Worm (Caenorhabditis elegans) whole organism, L1 larva: ENCODE measurements around the gene unc-49.

ENCODE experiments used
- C04F5.9 ChIP-seq: sonication (generic microtip); optimal IDR thresholded peaks from 2 replicates; lab custom pipeline; 2016; ENCODE audit warnings: missing genetic modification characterization, missing compliant biosample characterization
- C16A3.4 ChIP-seq: fragments of 150-350 bp; optimal IDR thresholded peaks from 2 replicates; lab custom pipeline; 2014; ENCODE audit warnings: missing biosample characterization, missing genetic modification characterization
- C34B4.2 ChIP-seq: sonication (generic microtip); optimal IDR thresholded peaks from 2 replicates; lab custom pipeline; 2017; ENCODE audit warnings: mild to moderate bottlenecking, missing genetic modification characterization, missing compliant biosample characterization
- F16B12.6 ChIP-seq: fragments of 150-350 bp; optimal IDR thresholded peaks from 2 replicates; lab custom pipeline; 2014; ENCODE audit warnings: missing biosample characterization, missing genetic modification characterization
- aha-1 ChIP-seq: fragments of 150-350 bp; optimal IDR thresholded peaks from 2 replicates; lab custom pipeline; 2014; ENCODE audit warnings: missing biosample characterization, missing genetic modification characterization
- alr-1 ChIP-seq: fragments of 200-800 bp; sonication (Bioruptor generic); optimal IDR thresholded peaks from 2 replicates; lab custom pipeline; 2018; ENCODE audit warnings: borderline replicate concordance, mild to moderate bottlenecking, missing genetic modification characterization, missing compliant biosample characterization
- aly-2 ChIP-seq: fragments of 150-350 bp; optimal IDR thresholded peaks from 2 replicates; lab custom pipeline; 2014; ENCODE audit warnings: missing biosample characterization, missing genetic modification characterization
- ama-1 ChIP-seq: fragments of 150-350 bp; optimal IDR thresholded peaks from 2 replicates; lab custom pipeline; 2014
- ceh-8 ChIP-seq: fragments of 200-800 bp; sonication (Bioruptor generic); optimal IDR thresholded peaks from 2 replicates; lab custom pipeline; 2018; ENCODE audit warnings: mild to moderate bottlenecking, missing genetic modification characterization, moderate library complexity, missing compliant biosample characterization
- ceh-82 ChIP-seq, 3 experiments: fragments of 150-350 bp in 1 of 3; sonication (generic microtip) in 2 of 3; optimal IDR thresholded peaks; 2 replicates each; lab custom pipeline; 2014 to 2017; ENCODE audit warnings: missing biosample characterization in 3 of 3, missing genetic modification characterization in 3 of 3
- ces-1 ChIP-seq: fragments of 150-350 bp; optimal IDR thresholded peaks from 2 replicates; lab custom pipeline; 2014; ENCODE audit warnings: missing biosample characterization, missing genetic modification reagents, missing genetic modification characterization
- dpl-1 ChIP-seq, 3 experiments: fragments of 150-350 bp in 2 of 3; sonication (generic microtip) in 1 of 3; optimal IDR thresholded peaks; 2 replicates each; lab custom pipeline; 2014 to 2017; ENCODE audit warnings: missing biosample characterization in 3 of 3, missing genetic modification characterization in 3 of 3, missing genetic modification reagents in 3 of 3
- dsc-1 ChIP-seq: sonication (generic microtip); optimal IDR thresholded peaks from 2 replicates; lab custom pipeline; 2016; ENCODE audit warnings: mild to moderate bottlenecking, missing genetic modification characterization, missing compliant biosample characterization
- efl-1 ChIP-seq, 4 experiments: fragments of 150-350 bp; optimal IDR thresholded peaks in 3 of 4; peaks in 1 of 4; 1 replicate in 1 of 4; 2 replicates in 3 of 4; lab custom pipeline; 2014; ENCODE audit warnings: missing biosample characterization in 2 of 4, missing genetic modification characterization in 2 of 4, missing genetic modification reagents in 2 of 4
- efl-3 ChIP-seq: fragments of 200-800 bp; sonication (Bioruptor generic); optimal IDR thresholded peaks from 2 replicates; lab custom pipeline; 2018; ENCODE audit warnings: mild to moderate bottlenecking, missing genetic modification characterization, missing compliant biosample characterization
- egl-13 ChIP-seq: sonication (generic microtip); optimal IDR thresholded peaks from 2 replicates; lab custom pipeline; 2016; ENCODE audit warnings: missing genotype, missing genetic modification reagents, missing genetic modification characterization, missing compliant biosample characterization
- elt-2 ChIP-seq: sonication (generic microtip); optimal IDR thresholded peaks from 2 replicates; lab custom pipeline; 2016; ENCODE audit warnings: missing genetic modification characterization, mild to moderate bottlenecking, inconsistent platforms, missing compliant biosample characterization, missing genetic modification reagents
- fkh-10 ChIP-seq: sonication (generic microtip); optimal IDR thresholded peaks from 2 replicates; lab custom pipeline; 2017; ENCODE audit warnings: missing biosample characterization, missing genetic modification reagents, missing genetic modification characterization
- fkh-4 ChIP-seq: sonication (generic microtip); optimal IDR thresholded peaks from 2 replicates; lab custom pipeline; 2016; ENCODE audit warnings: missing compliant biosample characterization, missing genetic modification characterization, borderline replicate concordance
- fkh-8 ChIP-seq: sonication (generic microtip); optimal IDR thresholded peaks from 2 replicates; lab custom pipeline; 2016; ENCODE audit warnings: mild to moderate bottlenecking, missing genetic modification characterization, missing compliant biosample characterization
- lin-14 ChIP-seq: fragments of 200-800 bp; sonication (Bioruptor generic); optimal IDR thresholded peaks from 2 replicates; lab custom pipeline; 2018; ENCODE audit warnings: mild to moderate bottlenecking, missing genetic modification characterization, moderate library complexity, missing compliant biosample characterization
- lin-35 ChIP-seq, 2 experiments: fragments of 150-350 bp; optimal IDR thresholded peaks; 2 replicates each; lab custom pipeline; 2014; ENCODE audit warnings: missing biosample characterization in 2 of 2, missing genetic modification characterization in 2 of 2, missing genetic modification reagents in 2 of 2
- lir-3 ChIP-seq: sonication (generic microtip); optimal IDR thresholded peaks from 2 replicates; lab custom pipeline; 2016; ENCODE audit warnings: mild to moderate bottlenecking, missing genetic modification characterization, moderate library complexity, missing compliant biosample characterization; ENCODE audit not compliant: poor library complexity
- mab-9 ChIP-seq: fragments of 200-800 bp; sonication (Bioruptor generic); IDR thresholded peaks from 2 replicates; pipeline ENCODE4 v1.3.6; 2022; ENCODE audit warnings: missing genetic modification reagents, missing genetic modification characterization, missing compliant biosample characterization
- mdl-1 ChIP-seq, 2 experiments: fragments of 150-350 bp; optimal IDR thresholded peaks; 2 replicates each; lab custom pipeline; 2014 to 2017; ENCODE audit warnings: missing biosample characterization in 2 of 2, missing genetic modification characterization in 2 of 2, inconsistent platforms in 1 of 2
- nhr-11 ChIP-seq: fragments of 150-350 bp; optimal IDR thresholded peaks from 2 replicates; lab custom pipeline; 2014; ENCODE audit warnings: missing biosample characterization, missing genetic modification characterization
- nhr-84 ChIP-seq: sonication (generic microtip); optimal IDR thresholded peaks from 2 replicates; lab custom pipeline; 2017; ENCODE audit warnings: missing biosample characterization, missing genetic modification characterization
- nhr-85 ChIP-seq: sonication (generic microtip); peaks from one replicate; lab custom pipeline; 2016; ENCODE audit warnings: missing genetic modification characterization, inconsistent platforms, missing compliant biosample characterization
- nhr-90 ChIP-seq: sonication (generic microtip); optimal IDR thresholded peaks from 2 replicates; lab custom pipeline; 2016; ENCODE audit warnings: mild to moderate bottlenecking, missing genetic modification characterization, missing compliant biosample characterization; ENCODE audit not compliant: poor library complexity
- pqm-1 ChIP-seq: sonication (generic microtip); optimal IDR thresholded peaks from 3 replicates; lab custom pipeline; 2017; ENCODE audit warnings: missing biosample characterization, missing genetic modification characterization
- skn-1 ChIP-seq: fragments of 150-350 bp; optimal IDR thresholded peaks from 2 replicates; lab custom pipeline; 2014; ENCODE audit warnings: missing biosample characterization, missing genetic modification characterization
- snu-23 ChIP-seq: sonication (generic microtip); optimal IDR thresholded peaks from 2 replicates; lab custom pipeline; 2016; ENCODE audit warnings: missing genetic modification characterization, missing compliant biosample characterization
- sptf-1 ChIP-seq: fragments of 150-350 bp; optimal IDR thresholded peaks from 2 replicates; lab custom pipeline; 2014; ENCODE audit warnings: missing biosample characterization, missing genetic modification characterization
- tlp-1 ChIP-seq: fragments of 150-350 bp; optimal IDR thresholded peaks from 2 replicates; lab custom pipeline; 2014; ENCODE audit warnings: missing biosample characterization, missing genetic modification characterization
- unc-30 ChIP-seq: sonication (generic microtip); optimal IDR thresholded peaks from 2 replicates; lab custom pipeline; 2017; ENCODE audit warnings: missing biosample characterization, missing genetic modification characterization
- unc-86 ChIP-seq: sonication (generic microtip); optimal IDR thresholded peaks from 2 replicates; lab custom pipeline; 2016; ENCODE audit warnings: missing genetic modification characterization, missing compliant biosample characterization
- zag-1 ChIP-seq: fragments of 150-350 bp; optimal IDR thresholded peaks from 2 replicates; lab custom pipeline; 2014; ENCODE audit warnings: missing biosample characterization, missing genetic modification characterization
- ztf-11 ChIP-seq, 2 experiments: sonication (generic microtip); optimal IDR thresholded peaks; 2 replicates each; lab custom pipeline; 2016 to 2017; ENCODE audit warnings: missing genetic modification characterization in 2 of 2, missing biosample characterization in 1 of 2, missing compliant biosample characterization in 1 of 2
- ztf-4 ChIP-seq: fragments of 150-350 bp; optimal IDR thresholded peaks from 2 replicates; lab custom pipeline; 2014; ENCODE audit warnings: missing biosample characterization, missing genetic modification characterization

Gene unc-49

ce11 chrIII:10512570-10512969, 8.0 kb upstream of the unc-49 start:
- no peak for TF ChIP-seq alr-1 (tag; lab: Kevin White, UChicago)
- peak; percentile 80 for TF ChIP-seq fkh-10
- TF ChIP-seq lin-14 (GFP tag; lab: Kevin White, UChicago), result peak; percentile 30
- TF ChIP-seq, all 84 proteins: peak for 2

ce11 chrIII:10515751-10516150, 4.8 kb upstream of the unc-49 start:
- TF ChIP-seq aly-2 (tag; lab: Kevin White, UChicago) (no peak), ztf-4 (no peak), unc-86 (peak; percentile 18), pqm-1 (no peak), nhr-84 (tag; lab: Kevin White, UChicago) (no peak), ama-1 (no peak), skn-1 (tag; lab: Kevin White, UChicago) (no peak), C34B4.2 (no peak), C04F5.9 (tag; lab: Kevin White, UChicago) (no peak), ceh-8 (GFP tag; lab: Kevin White, UChicago) (no peak), ztf-11 (tag; optimal IDR thresholded peaks at IDR 0.05; lab: Kevin White, UChicago) (no peak), fkh-10 (peak; percentile 41), lin-14 (GFP tag; lab: Kevin White, UChicago) (peak; percentile 62), F16B12.6 (tag; lab: Kevin White, UChicago) (no peak), efl-1 (optimal IDR thresholded peaks at IDR 0.05; lab: Kevin White, UChicago) (no peak), efl-1 (GFP tag; optimal IDR thresholded peaks at IDR 0.05 in 1 of 2; lab: Kevin White, UChicago) (peak in 1 of 2 experiments; percentile 84)
- TF ChIP-seq, all 84 proteins: peak for 4

ce11 chrIII:10518884-10519283, 1.7 kb upstream of the unc-49 start:
- TF ChIP-seq tlp-1 (tag; lab: Kevin White, UChicago) (no peak), dsc-1 (tag; lab: Kevin White, UChicago) (peak; percentile 80), efl-3 (GFP tag; lab: Kevin White, UChicago) (no peak), fkh-4 (tag; lab: Kevin White, UChicago) (peak; percentile 62), C04F5.9 (tag; lab: Kevin White, UChicago) (no peak), ceh-82 (tag; optimal IDR thresholded peaks at IDR 0.05; lab: Kevin White, UChicago) (no peak), nhr-85 (tag; lab: Kevin White, UChicago) (peak; percentile 38), skn-1 (tag; lab: Kevin White, UChicago) (no peak), sptf-1 (tag; lab: Kevin White, UChicago) (no peak), ces-1 (GFP tag; lab: Kevin White, UChicago) (no peak)

DNA sequence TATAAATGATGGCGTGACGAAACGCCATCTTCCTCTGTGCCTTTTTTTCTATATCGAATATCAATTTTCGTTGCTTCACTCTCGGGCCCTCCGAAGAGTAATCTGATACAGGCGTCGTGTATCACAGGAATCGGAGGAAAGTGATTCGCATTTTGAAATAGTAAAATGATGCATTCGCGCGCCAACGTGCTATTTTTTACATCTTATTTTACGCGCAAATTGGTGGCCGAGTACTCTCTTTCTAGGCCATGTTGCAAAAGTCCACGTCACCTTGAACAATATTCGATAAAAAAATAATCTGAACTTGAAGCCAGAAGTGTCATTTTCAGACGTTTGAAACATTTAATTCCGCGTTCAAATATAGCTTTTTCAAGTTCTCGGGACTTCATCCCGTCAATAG, 947 bp upstream of the unc-49 start:
- TF ChIP-seq mab-9 (GFP tag; lab: Robert Waterston, UW), result no peak
- no peak for TF ChIP-seq aha-1 (tag; lab: Kevin White, UChicago)
- TF ChIP-seq zag-1 (tag; lab: Kevin White, UChicago), result no peak
- TF ChIP-seq nhr-90 (tag; lab: Kevin White, UChicago), result no peak
- no peak for TF ChIP-seq efl-1 (optimal IDR thresholded peaks at IDR 0.05; lab: Kevin White, UChicago)
- peak in 1 of 2 experiments; percentile 73 for TF ChIP-seq efl-1 (GFP tag; optimal IDR thresholded peaks at IDR 0.05 in 1 of 2; lab: Kevin White, UChicago)

- TF ChIP-seq aha-1 (tag; lab: Kevin White, UChicago) (no peak), aly-2 (tag; lab: Kevin White, UChicago) (no peak), F16B12.6 (tag; lab: Kevin White, UChicago) (no peak), C16A3.4 (tag; lab: Kevin White, UChicago) (no peak)
Measured at ce11 chrIII:10521219-10521618, 657 bp downstream of the unc-49 start.

ce11 chrIII:10523025-10523424, 2.5 kb downstream of the unc-49 start:
- TF ChIP-seq C34B4.2 (no peak), lir-3 (tag; lab: Kevin White, UChicago) (no peak), nhr-11 (tag; lab: Kevin White, UChicago) (no peak), sptf-1 (tag; lab: Kevin White, UChicago) (no peak), fkh-10 (no peak), F16B12.6 (tag; lab: Kevin White, UChicago) (no peak), fkh-8 (tag; lab: Kevin White, UChicago) (no peak), unc-30 (no peak), dpl-1 (GFP tag; optimal IDR thresholded peaks at IDR 0.05; lab: Kevin White, UChicago) (no peak), dsc-1 (tag; lab: Kevin White, UChicago) (no peak), nhr-90 (tag; lab: Kevin White, UChicago) (no peak), lin-35 (GFP tag; optimal IDR thresholded peaks at IDR 0.05; lab: Kevin White, UChicago) (no peak), mdl-1 (tag; optimal IDR thresholded peaks at IDR 0.05; lab: Kevin White, UChicago) (no peak), snu-23 (no peak), zag-1 (tag; lab: Kevin White, UChicago) (no peak), elt-2 (no peak), egl-13 (tag; lab: Kevin White, UChicago) (no peak)
